In the genomic region with DNA sequence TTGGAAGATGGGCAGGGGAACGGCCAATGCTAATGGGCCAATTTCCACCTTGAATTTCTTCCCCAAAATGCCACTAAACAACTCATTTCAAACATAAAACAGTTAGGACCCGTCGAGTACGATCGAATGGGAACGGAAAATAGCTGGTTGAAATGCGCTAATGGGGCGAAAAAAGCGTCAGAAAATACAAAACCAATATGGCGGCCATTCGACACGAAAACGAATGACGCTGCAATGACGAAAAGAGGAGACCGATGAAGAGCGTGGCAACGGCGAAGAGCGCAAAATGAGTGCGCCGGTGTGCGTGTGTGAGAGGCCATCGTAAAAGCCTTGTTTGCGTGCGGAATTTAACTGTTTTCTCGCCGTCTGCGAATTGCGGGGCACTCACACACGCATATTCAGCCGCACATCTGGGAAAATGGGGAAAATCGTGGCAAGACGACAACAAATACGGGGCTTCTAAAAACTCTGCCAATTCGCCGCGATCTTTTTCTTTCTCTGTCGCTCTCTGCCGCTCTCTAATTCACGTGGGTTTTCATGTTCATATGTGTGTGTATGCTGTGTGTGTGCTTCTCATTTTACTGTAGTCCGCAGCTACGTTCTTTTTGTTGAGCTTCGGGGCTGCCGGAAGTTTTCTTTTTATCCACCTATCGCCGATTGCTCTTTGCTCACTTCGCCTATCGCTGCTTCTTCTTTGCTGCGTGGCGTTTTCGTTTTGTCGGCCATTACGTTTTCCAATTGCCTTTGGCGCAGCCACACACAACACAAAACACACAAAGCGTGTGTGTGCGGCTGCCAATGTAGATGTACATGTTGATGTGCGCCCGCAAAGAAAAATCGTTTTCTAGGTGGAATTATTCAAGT, we compare ENCODE assay signal across 7 fruit fly cellular contexts.
A peak's percentile ranks its signal among the peaks of the same experiment; 100 is the strongest.
TF ChIP-seq lines count a peak whose summit lies in the region.

east (plus strand) TSS at position 851 of the 864 bp plus-strand sequence.

- no peak for TF ChIP-seq CTCF in whole organism, embryonic (GFP tag; optimal IDR thresholded peaks at IDR 0.05; lab: Kevin White, UChicago)

TF ChIP-seq in Kc167, 6 proteins besides CTCF, POLR2A, EP300 and RAD21:
- TF ChIP-seq h (optimal IDR thresholded peaks at IDR 0.05; lab: Kevin White, UChicago) (no peak), psq (optimal IDR thresholded peaks at IDR 0.05; lab: Kevin White, UChicago) (peak; percentile 57)
TF ChIP-seq in Kc167: peak in this region for 1.

TF ChIP-seq in whole organism, 6 proteins besides CTCF, POLR2A, EP300 and RAD21:
- TF ChIP-seq psq (optimal IDR thresholded peaks at IDR 0.05; lab: Kevin White, UChicago) (peak; percentile 15), Dll (optimal IDR thresholded peaks at IDR 0.05; lab: Kevin White, UChicago) (peak; percentile 72), pan (optimal IDR thresholded peaks at IDR 0.05; lab: Kevin White, UChicago) (no peak)

TF ChIP-seq in whole organism, adult, 20 proteins besides CTCF, POLR2A, EP300 and RAD21 (continues in another document):
- TF ChIP-seq kay (GFP tag; lab: Kevin White, UChicago; ENCODE audit: borderline replicate concordance) (no peak), Hr96 (GFP tag; optimal IDR thresholded peaks at IDR 0.05; lab: Kevin White, UChicago) (peak; percentile 24), Mnt (GFP tag; optimal IDR thresholded peaks at IDR 0.05; lab: Kevin White, UChicago) (peak; percentile 30), Crg-1 (GFP tag; optimal IDR thresholded peaks at IDR 0.05; lab: Kevin White, UChicago) (no peak), bab1 (GFP tag; optimal IDR thresholded peaks at IDR 0.05; lab: Kevin White, UChicago) (peak; percentile 22), CG7045 (GFP tag; optimal IDR thresholded peaks at IDR 0.05; lab: Kevin White, UChicago) (no peak), CG11617 (GFP tag; optimal IDR thresholded peaks at IDR 0.05; lab: Kevin White, UChicago) (peak; percentile 36), CG12768 (GFP tag; optimal IDR thresholded peaks at IDR 0.05; lab: Kevin White, UChicago) (no peak), CG5204 (GFP tag; optimal IDR thresholded peaks at IDR 0.05; lab: Kevin White, UChicago) (no peak), cnc (optimal IDR thresholded peaks at IDR 0.05; lab: Kevin White, UChicago) (peak; percentile 44 to 84), ovo (GFP tag; optimal IDR thresholded peaks at IDR 0.05; lab: Kevin White, UChicago) (no peak), tj (GFP tag; optimal IDR thresholded peaks at IDR 0.05; lab: Kevin White, UChicago) (peak; percentile 92), pad (GFP tag; optimal IDR thresholded peaks at IDR 0.05; lab: Kevin White, UChicago) (peak; percentile 27), CG33017 (tag; optimal IDR thresholded peaks at IDR 0.05; lab: Kevin White, UChicago) (no peak), cic (GFP tag; optimal IDR thresholded peaks at IDR 0.05; lab: Kevin White, UChicago) (no peak)

TF ChIP-seq in whole organism, embryonic, 481 proteins besides CTCF, POLR2A, EP300 and RAD21 (continues in another document):
- peak; percentile 86 for TF ChIP-seq sd (tag; optimal IDR thresholded peaks at IDR 0.05; lab: Kevin White, UChicago)
- peak; percentile 14 for TF ChIP-seq lab (GFP tag; optimal IDR thresholded peaks at IDR 0.05; lab: Kevin White, UChicago)
- TF ChIP-seq dati (GFP tag; IDR thresholded peaks at IDR 0.05; lab: Robert Waterston, UW), result no peak
- 0 out of 2 replicates have a peak, but pooled peaks have one; percentile 5 for TF ChIP-seq Drgx (GFP tag; IDR thresholded peaks at IDR 0.05; lab: Robert Waterston, UW)
- no peak for TF ChIP-seq vfl (GFP tag; optimal IDR thresholded peaks at IDR 0.05; lab: Kevin White, UChicago)
- peak; percentile 35; the same call in 1 of the 2 replicates for TF ChIP-seq Rfx (GFP tag; IDR thresholded peaks at IDR 0.05; lab: Robert Waterston, UW)
- peak; percentile 34 for TF ChIP-seq kni (GFP tag; optimal IDR thresholded peaks at IDR 0.05; lab: Kevin White, UChicago)
- TF ChIP-seq CG7987 (GFP tag; optimal IDR thresholded peaks at IDR 0.05; lab: Kevin White, UChicago), result peak; percentile 12
- peak; percentile 46 for TF ChIP-seq CG10543 (GFP tag; optimal IDR thresholded peaks at IDR 0.05; lab: Kevin White, UChicago)
- no peak for TF ChIP-seq sc (optimal IDR thresholded peaks at IDR 0.05; lab: Kevin White, UChicago)
- no peak for TF ChIP-seq sc (GFP tag; optimal IDR thresholded peaks at IDR 0.05; lab: Kevin White, UChicago)
- TF ChIP-seq CG17829 (tag; optimal IDR thresholded peaks at IDR 0.05; lab: Kevin White, UChicago), result peak; percentile 46
- TF ChIP-seq Kr (GFP tag; optimal IDR thresholded peaks at IDR 0.05; lab: Kevin White, UChicago), result peak; percentile 59
- TF ChIP-seq CG3163 (GFP tag; optimal IDR thresholded peaks at IDR 0.05; lab: Kevin White, UChicago), result no peak
- TF ChIP-seq CG6654 (GFP tag; optimal IDR thresholded peaks at IDR 0.05; lab: Kevin White, UChicago), result no peak

TF ChIP-seq in whole organism, prepupa, 60 proteins besides CTCF, POLR2A, EP300 and RAD21 (continues in another document):
- peak; percentile 83 for TF ChIP-seq Eip78C (GFP tag; lab: Kevin White, UChicago)
- TF ChIP-seq CG8319 (GFP tag; optimal IDR thresholded peaks at IDR 0.05; lab: Kevin White, UChicago), result no peak
- TF ChIP-seq dac (GFP tag; optimal IDR thresholded peaks at IDR 0.05; lab: Kevin White, UChicago), result no peak
- TF ChIP-seq fd59A (GFP tag; optimal IDR thresholded peaks at IDR 0.05; lab: Kevin White, UChicago), result no peak
- TF ChIP-seq pdm3 (GFP tag; optimal IDR thresholded peaks at IDR 0.05; lab: Kevin White, UChicago), result no peak
- no peak for TF ChIP-seq Ets96B (tag; optimal IDR thresholded peaks at IDR 0.05; lab: Kevin White, UChicago)
- no peak for TF ChIP-seq CG11294 (GFP tag; IDR thresholded peaks at IDR 0.05; lab: Robert Waterston, UW)
- no peak for TF ChIP-seq Hr39 (GFP tag; optimal IDR thresholded peaks at IDR 0.05; lab: Kevin White, UChicago)
- no peak for TF ChIP-seq Hr38 (GFP tag; optimal IDR thresholded peaks at IDR 0.05; lab: Kevin White, UChicago)
- TF ChIP-seq CG6163 (GFP tag; IDR thresholded peaks at IDR 0.05; lab: Robert Waterston, UW), result peak; percentile 71; the same call in 2 of the 3 replicates
- TF ChIP-seq CG1621 (tag; optimal IDR thresholded peaks at IDR 0.05; lab: Kevin White, UChicago), result peak; percentile 52
- TF ChIP-seq CG32006 (GFP tag; optimal IDR thresholded peaks at IDR 0.05; lab: Kevin White, UChicago), result no peak
- peak; percentile 26 for TF ChIP-seq fkh (GFP tag; optimal IDR thresholded peaks at IDR 0.05; lab: Kevin White, UChicago)
- no peak for TF ChIP-seq Hr4 (GFP tag; optimal IDR thresholded peaks at IDR 0.05; lab: Kevin White, UChicago)
- no peak for TF ChIP-seq CG7368 (GFP tag; optimal IDR thresholded peaks at IDR 0.05; lab: Kevin White, UChicago)
- peak; percentile 70 for TF ChIP-seq CG9139 (GFP tag; optimal IDR thresholded peaks at IDR 0.05; lab: Kevin White, UChicago)
- TF ChIP-seq CG6854 (GFP tag; optimal IDR thresholded peaks at IDR 0.05; lab: Kevin White, UChicago), result peak; percentile 79

TF ChIP-seq in whole organism, pupa, 21 proteins besides CTCF, POLR2A, EP300 and RAD21:
- TF ChIP-seq CG4496 (GFP tag; IDR thresholded peaks at IDR 0.05; lab: Robert Waterston, UW), result 0 out of 3 replicates have a peak, but pooled peaks have one; percentile 30
- peak; percentile 57 for TF ChIP-seq gl (tag; optimal IDR thresholded peaks at IDR 0.05; lab: Kevin White, UChicago)
- no peak for TF ChIP-seq Ets98B (GFP tag; IDR thresholded peaks at IDR 0.05; lab: Robert Waterston, UW)
- no peak for TF ChIP-seq EcR (GFP tag; optimal IDR thresholded peaks at IDR 0.05; lab: Kevin White, UChicago)
- peak; percentile 37 for TF ChIP-seq CG13204 (GFP tag; optimal IDR thresholded peaks at IDR 0.05; lab: Kevin White, UChicago)
TF ChIP-seq in whole organism, pupa: peak in this region for 3.

TF ChIP-seq in whole organism, wandering third instar larva, 38 proteins besides CTCF, POLR2A, EP300 and RAD21:
- TF ChIP-seq woc (GFP tag; optimal IDR thresholded peaks at IDR 0.05; lab: Kevin White, UChicago) (no peak), HLH106 (tag; optimal IDR thresholded peaks at IDR 0.05; lab: Kevin White, UChicago) (no peak), Hnf4 (GFP tag; optimal IDR thresholded peaks at IDR 0.05; lab: Kevin White, UChicago) (no peak), psq (GFP tag; optimal IDR thresholded peaks at IDR 0.05; lab: Kevin White, UChicago) (peak; percentile 92), Sp1 (GFP tag; optimal IDR thresholded peaks at IDR 0.05; lab: Kevin White, UChicago) (peak; percentile 36), Dif (GFP tag; optimal IDR thresholded peaks at IDR 0.05; lab: Kevin White, UChicago; ENCODE audit: partially characterized antibody) (no peak), Jra (GFP tag; optimal IDR thresholded peaks at IDR 0.05; lab: Kevin White, UChicago) (no peak)
TF ChIP-seq in whole organism, wandering third instar larva: peak in this region for 2.
